Worm (Caenorhabditis elegans) whole organism, young adult: ENCODE data around the gene T11F9.22.

ENCODE experiments used
- B0261.1 ChIP-seq: sonication (generic microtip); optimal IDR thresholded peaks from 2 replicates; lab custom pipeline; 2016; ENCODE audit warnings: mild to moderate bottlenecking, missing genetic modification characterization, moderate library complexity, missing compliant biosample characterization
- F23B12.7 ChIP-seq: sonication (generic microtip); optimal IDR thresholded peaks from 2 replicates; lab custom pipeline; 2017; ENCODE audit warnings: missing genetic modification characterization, mild to moderate bottlenecking, missing compliant biosample characterization, antibody characterized with exemption, moderate library complexity; ENCODE audit not compliant: insufficient read depth
- F33H1.4 ChIP-seq: fragments of 200-800 bp; sonication (Bioruptor generic); IDR thresholded peaks from 2 replicates; pipeline ENCODE4 v1.3.6; 2022; ENCODE audit warnings: missing genetic modification reagents, missing genetic modification characterization, missing compliant biosample characterization
- F39B2.1 ChIP-seq: fragments of 200-800 bp; sonication (Bioruptor generic); IDR thresholded peaks from 2 replicates; pipeline ENCODE4 v1.3.6; 2022; ENCODE audit warnings: missing genetic modification reagents, missing genetic modification characterization, missing compliant biosample characterization
- F57A8.1 ChIP-seq: fragments of 200-800 bp; sonication (Bioruptor generic); optimal IDR thresholded peaks from 2 replicates; lab custom pipeline; 2018; ENCODE audit warnings: mild to moderate bottlenecking, missing genetic modification characterization, moderate library complexity, missing compliant biosample characterization
- F57C9.4 ChIP-seq: sonication (generic microtip); optimal IDR thresholded peaks from 2 replicates; lab custom pipeline; 2017; ENCODE audit warnings: mild to moderate bottlenecking, missing genetic modification characterization, missing compliant biosample characterization
- T26A5.8 ChIP-seq: sonication (generic microtip); optimal IDR thresholded peaks from 2 replicates; lab custom pipeline; 2016; ENCODE audit warnings: missing genetic modification characterization, missing compliant biosample characterization
- Y53F4B.3 ChIP-seq: fragments of 200-800 bp; sonication (Bioruptor generic); IDR thresholded peaks from 2 replicates; pipeline ENCODE4 v1.3.6; 2022; ENCODE audit warnings: missing genetic modification reagents, missing genetic modification characterization, missing compliant biosample characterization
- ama-1 ChIP-seq, 3 experiments: fragments of 150-350 bp in 1 of 3; sonication (generic microtip) in 2 of 3; optimal IDR thresholded peaks; 2 replicates each; lab custom pipeline; 2014 to 2018; ENCODE audit warnings: missing biosample characterization in 2 of 3, missing genetic modification characterization in 2 of 3, missing genetic modification reagents in 2 of 3
- aptf-2 ChIP-seq: fragments of 200-800 bp; sonication (Bioruptor generic); conservative IDR thresholded peaks from 2 replicates; pipeline ENCODE4 v1.3.6; 2022; ENCODE audit warnings: missing genetic modification reagents, missing genetic modification characterization, missing compliant biosample characterization
- aptf-3 ChIP-seq: fragments of 200-800 bp; sonication (Bioruptor generic); IDR thresholded peaks from 2 replicates; pipeline ENCODE4 v1.3.6; 2022; ENCODE audit warnings: missing genetic modification characterization, missing compliant biosample characterization
- athp-1 ChIP-seq: sonication (generic microtip); optimal IDR thresholded peaks from 2 replicates; lab custom pipeline; 2017; ENCODE audit warnings: mild to moderate bottlenecking, missing genetic modification characterization, missing compliant biosample characterization
- attf-6 ChIP-seq: fragments of 200-800 bp; sonication (Bioruptor generic); IDR thresholded peaks from 2 replicates; pipeline ENCODE4 v1.3.6; 2022; ENCODE audit warnings: missing genetic modification reagents, missing genetic modification characterization, missing compliant biosample characterization
- cebp-1 ChIP-seq, 2 experiments: fragments of 200-800 bp in 1 of 2; sonication (Bioruptor generic) in 1 of 2; sonication (generic microtip) in 1 of 2; IDR thresholded peaks in 1 of 2; optimal IDR thresholded peaks in 1 of 2; 2 replicates each; pipeline versions ENCODE4 v1.3.6 to Lab custom; 2017 to 2022; ENCODE audit warnings: missing compliant biosample characterization in 2 of 2, missing genetic modification characterization in 2 of 2, mild to moderate bottlenecking in 1 of 2, missing genetic modification reagents in 1 of 2, moderate library complexity in 1 of 2
- ceh-100 ChIP-seq: fragments of 200-800 bp; sonication (Bioruptor generic); IDR thresholded peaks from 2 replicates; pipeline ENCODE4 v1.3.6; 2022; ENCODE audit warnings: missing genetic modification reagents, missing genetic modification characterization, missing compliant biosample characterization
- ceh-27 ChIP-seq: fragments of 200-800 bp; sonication (Bioruptor generic); optimal IDR thresholded peaks from 2 replicates; lab custom pipeline; 2018; ENCODE audit warnings: mild to moderate bottlenecking, missing genetic modification characterization, moderate library complexity, missing compliant biosample characterization
- ceh-79 ChIP-seq: sonication (generic microtip); optimal IDR thresholded peaks from 2 replicates; lab custom pipeline; 2017; ENCODE audit warnings: mild to moderate bottlenecking, missing genetic modification characterization, missing compliant biosample characterization
- ceh-91 ChIP-seq: fragments of 200-800 bp; sonication (Bioruptor generic); IDR thresholded peaks from 2 replicates; pipeline ENCODE4 v1.3.6; 2022; ENCODE audit warnings: missing genetic modification reagents, missing genetic modification characterization, missing compliant biosample characterization
- hrde-1 ChIP-seq: sonication (generic microtip); optimal IDR thresholded peaks from 2 replicates; lab custom pipeline; 2016; ENCODE audit warnings: missing genetic modification characterization, mild to moderate bottlenecking, missing compliant biosample characterization, moderate library complexity, missing genotype, missing genetic modification reagents, borderline replicate concordance
- hsf-1 ChIP-seq: fragments of 200-800 bp; sonication (Bioruptor generic); IDR thresholded peaks from 2 replicates; pipeline ENCODE4 v1.3.6; 2022; ENCODE audit warnings: missing genetic modification reagents, missing genetic modification characterization, missing compliant biosample characterization
- lag-1 ChIP-seq: fragments of 200-800 bp; sonication (Bioruptor generic); IDR thresholded peaks from 2 replicates; pipeline ENCODE4 v1.3.6; 2022; ENCODE audit warnings: missing genetic modification reagents, missing genetic modification characterization, missing compliant biosample characterization
- lin-26 ChIP-seq: fragments of 200-800 bp; sonication (Bioruptor generic); IDR thresholded peaks from 2 replicates; pipeline ENCODE4 v1.3.6; 2022; ENCODE audit warnings: missing genetic modification reagents, missing genetic modification characterization, missing compliant biosample characterization
- lsl-1 ChIP-seq: fragments of 200-800 bp; sonication (Bioruptor generic); optimal IDR thresholded peaks from 2 replicates; lab custom pipeline; 2018; ENCODE audit warnings: mild to moderate bottlenecking, missing genetic modification characterization, moderate library complexity, missing compliant biosample characterization
- mcd-1 ChIP-seq: fragments of 200-800 bp; sonication (Bioruptor generic); IDR thresholded peaks from 2 replicates; pipeline ENCODE4 v1.3.6; 2022; ENCODE audit warnings: missing genetic modification reagents, missing genetic modification characterization, missing compliant biosample characterization
- mes-4 ChIP-seq: sonication (generic microtip); optimal IDR thresholded peaks from 2 replicates; lab custom pipeline; 2016; ENCODE audit warnings: missing genotype, missing genetic modification characterization, missing compliant biosample characterization
- mxl-1 ChIP-seq: sonication (generic microtip); optimal IDR thresholded peaks from 2 replicates; lab custom pipeline; 2016; ENCODE audit warnings: missing genetic modification characterization, missing compliant biosample characterization
- nfya-1 ChIP-seq: sonication (generic microtip); optimal IDR thresholded peaks from 2 replicates; lab custom pipeline; 2017; ENCODE audit warnings: antibody characterized with exemption, missing compliant biosample characterization, missing genetic modification characterization, borderline replicate concordance; ENCODE audit not compliant: insufficient read depth
- nfya-2 ChIP-seq: fragments of 200-800 bp; sonication (Bioruptor generic); IDR thresholded peaks from 2 replicates; pipeline ENCODE4 v1.3.6; 2022; ENCODE audit warnings: missing genetic modification reagents, missing genetic modification characterization, missing compliant biosample characterization
- nfyb-1 ChIP-seq: fragments of 200-800 bp; sonication (Bioruptor generic); IDR thresholded peaks from 2 replicates; pipeline ENCODE4 v1.3.6; 2022; ENCODE audit warnings: missing genetic modification reagents, missing genetic modification characterization, missing compliant biosample characterization
- nhr-179 ChIP-seq: sonication (generic microtip); optimal IDR thresholded peaks from 2 replicates; lab custom pipeline; 2016; ENCODE audit warnings: mild to moderate bottlenecking, missing genetic modification characterization, missing compliant biosample characterization
- nhr-27 ChIP-seq: fragments of 200-800 bp; sonication (Bioruptor generic); optimal IDR thresholded peaks from 2 replicates; lab custom pipeline; 2018; ENCODE audit warnings: mild to moderate bottlenecking, missing genetic modification characterization, moderate library complexity, missing compliant biosample characterization
- pbrm-1 ChIP-seq: fragments of 200-800 bp; sonication (Bioruptor generic); IDR thresholded peaks from 2 replicates; pipeline ENCODE4 v1.3.6; 2022; ENCODE audit warnings: missing genetic modification reagents, missing genetic modification characterization, missing compliant biosample characterization
- pha-4 ChIP-seq: fragments of 150-350 bp; sonication (generic microtip); optimal IDR thresholded peaks from 2 replicates; lab custom pipeline; 2014; ENCODE audit warnings: missing biosample characterization, missing genetic modification reagents, missing genetic modification characterization
- rpc-1 ChIP-seq, 2 experiments: fragments of 150-350 bp in 1 of 2; sonication (generic microtip) in 1 of 2; optimal IDR thresholded peaks; 2 replicates each; lab custom pipeline; 2014 to 2018; ENCODE audit warnings: missing biosample characterization in 1 of 2, missing genetic modification characterization in 1 of 2, missing genetic modification reagents in 1 of 2, missing genotype in 1 of 2
- sea-2 ChIP-seq: fragments of 200-800 bp; sonication (Bioruptor generic); IDR thresholded peaks from 2 replicates; pipeline ENCODE4 v1.3.6; 2022; ENCODE audit warnings: missing genetic modification characterization, missing compliant biosample characterization
- snpc-1.1 ChIP-seq: sonication (generic microtip); optimal IDR thresholded peaks from 2 replicates; lab custom pipeline; 2017; ENCODE audit warnings: missing genetic modification characterization, mild to moderate bottlenecking, missing compliant biosample characterization, antibody characterized with exemption, moderate library complexity, missing genotype, missing genetic modification reagents; ENCODE audit not compliant: insufficient read depth
- snpc-4 ChIP-seq, 5 experiments: fragments of 150-350 bp in 1 of 5; sonication (generic microtip) in 4 of 5; optimal IDR thresholded peaks; 2 replicates each; lab custom pipeline; 2014 to 2018; ENCODE audit warnings: missing genetic modification characterization in 5 of 5, missing biosample characterization in 3 of 5, antibody characterized with exemption in 2 of 5, mild to moderate bottlenecking in 2 of 5, missing compliant biosample characterization in 2 of 5, missing genotype in 2 of 5, moderate library complexity in 2 of 5, missing genetic modification reagents in 1 of 5
- unc-130 ChIP-seq: sonication (generic microtip); optimal IDR thresholded peaks from 2 replicates; lab custom pipeline; 2016; ENCODE audit warnings: missing genetic modification reagents, missing genetic modification characterization, missing compliant biosample characterization
- xnd-1 ChIP-seq: sonication (generic microtip); optimal IDR thresholded peaks from 2 replicates; lab custom pipeline; 2016; ENCODE audit warnings: missing genotype, missing genetic modification reagents, missing genetic modification characterization, missing compliant biosample characterization
- ztf-22 ChIP-seq: fragments of 200-800 bp; sonication (Bioruptor generic); optimal IDR thresholded peaks from 2 replicates; lab custom pipeline; 2018; ENCODE audit warnings: mild to moderate bottlenecking, missing genetic modification characterization, moderate library complexity, missing compliant biosample characterization
- ztf-28 ChIP-seq: fragments of 200-800 bp; sonication (Bioruptor generic); IDR thresholded peaks from 2 replicates; pipeline ENCODE4 v1.3.6; 2022; ENCODE audit warnings: missing genetic modification reagents, missing genetic modification characterization, missing compliant biosample characterization

T11F9.22 gene

ce11 chrV:11516141-11516591 lies 36.7 kb downstream of the T11F9.22 start, which contains the start of gene sdz-8:
TSS of gene sdz-8 (minus strand) at chrV:11516191.
- TF ChIP-seq snpc-1.1 (tag; lab: Kevin White, UChicago), result no peak
- no peak for TF ChIP-seq lsl-1 (GFP tag; lab: Kevin White, UChicago)
- no peak for TF ChIP-seq nfya-2 (GFP tag; lab: Robert Waterston, UW)
- TF ChIP-seq rpc-1 (optimal IDR thresholded peaks at IDR 0.05; lab: Kevin White, UChicago), result no peak
- no peak for TF ChIP-seq rpc-1 (tag; optimal IDR thresholded peaks at IDR 0.05; lab: Kevin White, UChicago)

- no peak for TF ChIP-seq ztf-22 (GFP tag; lab: Kevin White, UChicago)
Observed at ce11 chrV:11517789-11518188, 38.3 kb downstream of the T11F9.22 start, which contains the start of gene C55A6.4. TSS of gene C55A6.4 (minus strand) at chrV:11517889.

- TF ChIP-seq F57C9.4 (tag; lab: Kevin White, UChicago) (no peak), lag-1 (no peak), B0261.1 (tag; lab: Kevin White, UChicago) (no peak), hsf-1 (GFP tag; lab: Robert Waterston, UW) (no peak), ceh-91 (GFP tag; lab: Robert Waterston, UW) (no peak), mxl-1 (tag; lab: Kevin White, UChicago) (no peak), ceh-79 (tag; lab: Kevin White, UChicago) (no peak), mcd-1 (no peak), nhr-27 (tag; lab: Kevin White, UChicago) (no peak), unc-130 (GFP tag; lab: Kevin White, UChicago) (no peak), aptf-2 (GFP tag; lab: Robert Waterston, UW) (no peak), Y53F4B.3 (GFP tag; lab: Robert Waterston, UW) (no peak), nhr-179 (no peak), F23B12.7 (tag; lab: Kevin White, UChicago) (no peak)
Observed at ce11 chrV:11520215-11520614, 40.7 kb downstream of the T11F9.22 start, which contains the start of the genes C55A6.11 and C55A6.7. TSS of gene C55A6.11 (plus strand) at chrV:11520515. TSS of gene C55A6.7 (minus strand) at chrV:11520530.

ce11 chrV:11521448-11521847 lies 41.9 kb downstream of the T11F9.22 start, which contains the start of gene pafo-1:
TSS of gene pafo-1 (plus strand) at chrV:11521703.
- TF ChIP-seq aptf-3 (GFP tag; lab: Robert Waterston, UW) (no peak), F39B2.1 (no peak), hrde-1 (tag; lab: Kevin White, UChicago) (peak; percentile 57), F57A8.1 (no peak), snpc-4 (GFP tag; optimal IDR thresholded peaks at IDR 0.05; lab: Kevin White, UChicago) (peak; percentile 41), snpc-4 (tag; optimal IDR thresholded peaks at IDR 0.05; lab: Kevin White, UChicago) (peak; percentile 40 to 85 (median 67)), lin-26 (no peak), ztf-28 (no peak), mes-4 (tag; lab: Kevin White, UChicago) (no peak), mcd-1 (peak; percentile 91), pha-4 (tag; lab: Kevin White, UChicago) (peak; percentile 16), athp-1 (peak; percentile 21), ceh-27 (GFP tag; lab: Kevin White, UChicago) (peak; percentile 71), cebp-1 (GFP tag; IDR thresholded peaks at IDR 0.05; lab: Robert Waterston, UW) (no peak), cebp-1 (tag; optimal IDR thresholded peaks at IDR 0.05; lab: Kevin White, UChicago) (no peak), T26A5.8 (tag; lab: Kevin White, UChicago) (no peak), ceh-100 (GFP tag; lab: Robert Waterston, UW) (peak; percentile 84), nfyb-1 (GFP tag; lab: Robert Waterston, UW) (peak; percentile 93), ama-1 (optimal IDR thresholded peaks at IDR 0.05; lab: Kevin White, UChicago) (no peak), ama-1 (GFP tag; optimal IDR thresholded peaks at IDR 0.05; lab: Kevin White, UChicago) (no peak), F33H1.4 (GFP tag; lab: Robert Waterston, UW) (peak; percentile 74), nfya-1 (tag; lab: Kevin White, UChicago) (no peak), sea-2 (GFP tag; lab: Robert Waterston, UW) (no peak), pbrm-1 (peak; percentile 91), xnd-1 (tag; lab: Kevin White, UChicago) (peak; percentile 65), attf-6 (GFP tag; lab: Robert Waterston, UW) (peak; percentile 54; the same call in 1 of the 2 replicates)
